Fruit fly (Drosophila melanogaster): Measurements from ENCODE around the gene Synd.

DNA sequence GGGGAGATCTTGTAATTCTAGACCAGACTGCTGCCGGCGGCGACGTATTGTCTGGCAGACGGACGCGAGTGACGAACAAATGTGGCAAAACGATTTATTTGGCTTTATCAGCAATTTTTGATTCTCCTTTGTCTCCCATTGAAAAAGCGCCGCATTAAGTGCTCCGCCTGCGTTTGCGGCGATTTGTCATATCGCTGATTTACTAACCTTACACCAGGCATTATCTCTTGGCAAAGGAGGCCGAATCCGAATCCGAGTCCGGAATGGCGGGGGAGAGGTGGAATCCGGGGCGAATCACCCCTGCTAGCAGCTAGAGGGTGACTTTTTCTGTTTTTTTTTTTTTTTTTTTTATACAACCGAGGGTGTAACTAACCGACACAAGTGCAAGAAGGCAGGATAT, 44.0 kb upstream of the Synd start:
- TF ChIP-seq h (GFP tag; optimal IDR thresholded peaks at IDR 0.05) (peak; percentile 29), Hr83 (GFP tag; optimal IDR thresholded peaks at IDR 0.05; ENCODE audit: poor library complexity, severe bottlenecking) (no peak), psq (GFP tag; optimal IDR thresholded peaks at IDR 0.05) (no peak), Jra (GFP tag; optimal IDR thresholded peaks at IDR 0.05) (no peak), Vsx2 (GFP tag; optimal IDR thresholded peaks at IDR 0.05; ENCODE audit: partially characterized antibody) (no peak), br (GFP tag; optimal IDR thresholded peaks at IDR 0.05) (no peak), brk (GFP tag; optimal IDR thresholded peaks at IDR 0.05) (no peak), dmrt93B (GFP tag; optimal IDR thresholded peaks at IDR 0.05) (no peak), CG32264 (GFP tag; optimal IDR thresholded peaks at IDR 0.05) (no peak), Dif (GFP tag; optimal IDR thresholded peaks at IDR 0.05; ENCODE audit: partially characterized antibody) (no peak), rgr (GFP tag; optimal IDR thresholded peaks at IDR 0.05) (no peak), GATAd (GFP tag; optimal IDR thresholded peaks at IDR 0.05) (no peak)
